Worm (Caenorhabditis elegans) whole organism, L1 larva: Measurements from ENCODE around the gene ipp-5.

Source experiments
- dpl-1 ChIP-seq, 3 experiments: fragments of 150-350 bp in 2 of 3; sonication (generic microtip) in 1 of 3; optimal IDR thresholded peaks; 2 replicates each; lab custom pipeline; 2014 to 2017; ENCODE audit warnings: missing biosample characterization in 3 of 3, missing genetic modification characterization in 3 of 3, missing genetic modification reagents in 3 of 3
- fos-1 ChIP-seq: fragments of 150-350 bp; optimal IDR thresholded peaks from 2 replicates; lab custom pipeline; 2014; ENCODE audit warnings: missing biosample characterization, missing genetic modification characterization
- lsy-2 ChIP-seq, 2 experiments: fragments of 150-350 bp; optimal IDR thresholded peaks; 2 replicates each; lab custom pipeline; 2014; ENCODE audit warnings: missing biosample characterization in 2 of 2, missing genetic modification characterization in 2 of 2
- nhr-28 ChIP-seq: fragments of 150-350 bp; optimal IDR thresholded peaks from 2 replicates; lab custom pipeline; 2014; ENCODE audit warnings: missing biosample characterization, missing genetic modification characterization
- nhr-47 ChIP-seq: sonication (generic microtip); optimal IDR thresholded peaks from 2 replicates; lab custom pipeline; 2016; ENCODE audit warnings: mild to moderate bottlenecking, missing genetic modification characterization, moderate library complexity, missing compliant biosample characterization
- snpc-4 ChIP-seq: fragments of 150-350 bp; optimal IDR thresholded peaks from 2 replicates; lab custom pipeline; 2014; ENCODE audit warnings: missing biosample characterization, missing genetic modification characterization
- sptf-1 ChIP-seq: fragments of 150-350 bp; optimal IDR thresholded peaks from 2 replicates; lab custom pipeline; 2014; ENCODE audit warnings: missing biosample characterization, missing genetic modification characterization
- zag-1 ChIP-seq: fragments of 150-350 bp; optimal IDR thresholded peaks from 2 replicates; lab custom pipeline; 2014; ENCODE audit warnings: missing biosample characterization, missing genetic modification characterization
- zip-4 ChIP-seq: fragments of 200-800 bp; sonication (Bioruptor generic); optimal IDR thresholded peaks from 2 replicates; lab custom pipeline; 2018; ENCODE audit warnings: mild to moderate bottlenecking, missing genetic modification characterization, moderate library complexity, missing compliant biosample characterization

DNA sequence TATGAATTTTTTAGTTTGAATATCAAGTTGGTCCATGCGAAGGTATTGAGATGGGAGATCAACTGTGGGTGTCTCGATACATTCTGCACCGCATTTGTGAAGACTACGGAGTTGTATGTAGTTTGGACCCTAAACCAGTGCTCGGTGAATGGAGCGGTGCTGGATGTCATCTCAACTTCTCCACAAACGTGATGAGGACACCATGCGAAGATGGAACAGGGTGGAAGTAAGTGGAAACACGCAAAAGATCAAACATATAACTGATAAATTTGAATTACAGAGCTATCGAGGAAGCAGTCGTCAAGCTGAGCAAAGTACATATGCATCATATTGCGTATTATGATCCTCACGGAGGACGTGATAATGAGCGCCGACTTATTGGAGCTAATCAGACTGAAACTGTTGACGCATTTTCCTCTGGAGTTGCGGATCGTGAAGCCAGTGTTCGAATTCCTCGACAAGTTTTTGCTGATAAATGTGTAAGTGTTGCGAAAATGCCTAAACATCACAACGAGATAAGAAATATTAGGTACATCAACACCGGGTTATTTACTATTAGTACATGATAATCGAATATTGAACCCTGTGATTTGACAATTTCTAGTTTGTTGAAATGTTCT lies 28.0 kb downstream of the ipp-5 start:
- TF ChIP-seq nhr-28 (tag; lab: Kevin White, UChicago) (no peak), lsy-2 (tag; optimal IDR thresholded peaks at IDR 0.05; lab: Kevin White, UChicago) (no peak), zag-1 (tag; lab: Kevin White, UChicago) (no peak), sptf-1 (tag; lab: Kevin White, UChicago) (no peak), dpl-1 (GFP tag; optimal IDR thresholded peaks at IDR 0.05; lab: Kevin White, UChicago) (no peak), nhr-47 (tag; lab: Kevin White, UChicago) (no peak), fos-1 (no peak), zip-4 (GFP tag; lab: Kevin White, UChicago) (no peak), snpc-4 (no peak)
